Worm (Caenorhabditis elegans) whole organism, late embryonic: ENCODE data around the gene rpl-42.

Experiments used
- ceh-31 ChIP-seq: sonication (generic microtip); optimal IDR thresholded peaks from 2 replicates; lab custom pipeline; 2016; ENCODE audit warnings: missing genetic modification characterization, missing compliant biosample characterization
- ceh-9 ChIP-seq: sonication (generic microtip); optimal IDR thresholded peaks from 2 replicates; lab custom pipeline; 2016; ENCODE audit warnings: mild to moderate bottlenecking, missing genetic modification characterization, inconsistent platforms, missing compliant biosample characterization
- lin-11 ChIP-seq: fragments of 200-800 bp; sonication (Bioruptor generic); optimal IDR thresholded peaks from 2 replicates; lab custom pipeline; 2018; ENCODE audit warnings: mild to moderate bottlenecking, missing genetic modification characterization, missing compliant biosample characterization
- pat-9 ChIP-seq: fragments of 200-800 bp; sonication (Bioruptor generic); optimal IDR thresholded peaks from 2 replicates; lab custom pipeline; 2018; ENCODE audit warnings: mild to moderate bottlenecking, missing genetic modification characterization, moderate library complexity, missing compliant biosample characterization

DNA sequence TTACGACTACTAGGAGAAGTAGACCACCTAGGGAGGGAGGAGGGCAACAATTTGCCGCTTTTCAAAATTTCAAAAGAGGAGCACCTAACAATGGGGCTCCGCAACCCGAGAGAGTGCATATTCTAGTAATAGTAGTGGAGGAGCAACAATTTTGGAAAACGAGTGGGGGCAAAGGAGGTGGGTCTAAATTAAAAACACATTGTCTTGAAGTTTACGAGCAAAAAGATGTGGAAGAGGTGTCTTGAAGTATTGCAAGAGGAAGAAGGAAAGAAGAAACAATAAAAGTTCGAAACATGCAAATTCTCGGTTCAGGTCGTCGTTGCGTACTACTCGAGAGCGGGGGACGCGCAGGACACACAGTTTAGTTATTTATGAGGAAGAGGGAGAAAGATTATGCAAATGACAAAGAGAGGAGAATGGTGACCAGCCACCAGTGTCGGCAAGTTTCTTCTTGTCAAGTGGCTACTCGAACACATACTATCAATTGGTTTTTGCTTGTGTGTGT, 28.3 kb upstream of the rpl-42 start:
- no peak for TF ChIP-seq pat-9
- TF ChIP-seq ceh-9 (tag; lab: Kevin White, UChicago), result no peak
- TF ChIP-seq lin-11 (tag; lab: Kevin White, UChicago), result no peak
- no peak for TF ChIP-seq ceh-31 (tag; lab: Kevin White, UChicago)
